Fruit fly (Drosophila melanogaster): ENCODE measurements around the gene CG11837.

The CG11837 gene

dm6 chr3R:29063921-29064460 lies 14.7 kb downstream of the CG11837 start (continued):
- TF ChIP-seq D (optimal IDR thresholded peaks at IDR 0.05) (peak; percentile 97), D (GFP tag; optimal IDR thresholded peaks at IDR 0.05) (no peak), CG17385 (GFP tag; optimal IDR thresholded peaks at IDR 0.05) (peak; percentile 19)

dm6 chr3R:29064682-29065100 lies 15.4 kb downstream of the CG11837 start:
- TF ChIP-seq shn (GFP tag; optimal IDR thresholded peaks at IDR 0.05) (no peak), CG14860 (GFP tag; IDR thresholded peaks at IDR 0.05; ENCODE audit: partially characterized antibody) (no peak), peb (GFP tag; IDR thresholded peaks at IDR 0.05) (no peak), kah (GFP tag; optimal IDR thresholded peaks at IDR 0.05) (no peak), lmd (GFP tag; IDR thresholded peaks at IDR 0.05) (no peak), crol (GFP tag; IDR thresholded peaks at IDR 0.05) (no peak), Ets97D (GFP tag; optimal IDR thresholded peaks at IDR 0.05) (no peak), slbo (GFP tag; IDR thresholded peaks at IDR 0.05) (no peak), Taf1 (GFP tag; IDR thresholded peaks at IDR 0.05) (no peak), ash1 (GFP tag; optimal IDR thresholded peaks at IDR 0.05) (no peak), CG15073 (GFP tag; optimal IDR thresholded peaks at IDR 0.05) (no peak), CG12236 (GFP tag; optimal IDR thresholded peaks at IDR 0.05) (no peak), cato (GFP tag; optimal IDR thresholded peaks at IDR 0.05; ENCODE audit: borderline replicate concordance) (no peak), CG18599 (GFP tag; optimal IDR thresholded peaks at IDR 0.05) (peak; percentile 36), CG4730 (GFP tag; IDR thresholded peaks at IDR 0.05) (no peak), wdn (GFP tag; IDR thresholded peaks at IDR 0.05) (no peak), esg (GFP tag; conservative IDR thresholded peaks at IDR 0.05) (no peak), ems (GFP tag; optimal IDR thresholded peaks at IDR 0.05) (no peak), yki (optimal IDR thresholded peaks at IDR 0.05) (peak; percentile 29), ttk (GFP tag; IDR thresholded peaks at IDR 0.05) (no peak), HLH54F (GFP tag; optimal IDR thresholded peaks at IDR 0.05) (no peak), salm (tag; optimal IDR thresholded peaks at IDR 0.05) (no peak), jumu (GFP tag; optimal IDR thresholded peaks at IDR 0.05) (no peak), ato (GFP tag; IDR thresholded peaks at IDR 0.05; ENCODE audit: partially characterized antibody) (no peak), CG16813 (GFP tag; IDR thresholded peaks at IDR 0.05; ENCODE audit: partially characterized antibody) (no peak), Awh (GFP tag; IDR thresholded peaks at IDR 0.05) (no peak), dati (GFP tag; IDR thresholded peaks at IDR 0.05) (no peak), Atf6 (GFP tag; IDR thresholded peaks at IDR 0.05) (no peak), CG3995 (GFP tag; optimal IDR thresholded peaks at IDR 0.05) (no peak), vfl (GFP tag; optimal IDR thresholded peaks at IDR 0.05) (no peak), gt (GFP tag; IDR thresholded peaks at IDR 0.05) (no peak), Hr39 (optimal IDR thresholded peaks at IDR 0.05) (no peak), unc-4 (GFP tag; IDR thresholded peaks at IDR 0.05; ENCODE audit: partially characterized antibody) (no peak), gcm (GFP tag; optimal IDR thresholded peaks at IDR 0.05) (no peak), Hr3 (GFP tag; optimal IDR thresholded peaks at IDR 0.05) (no peak), BtbVII (GFP tag; optimal IDR thresholded peaks at IDR 0.05) (no peak), cad (GFP tag; optimal IDR thresholded peaks at IDR 0.05) (no peak), Bgb (GFP tag; IDR thresholded peaks at IDR 0.05; ENCODE audit: partially characterized antibody) (no peak), CG7745 (tag; optimal IDR thresholded peaks at IDR 0.05) (peak; percentile 19), trh (GFP tag; optimal IDR thresholded peaks at IDR 0.05) (no peak), sim (GFP tag; IDR thresholded peaks at IDR 0.05) (no peak), Max (GFP tag; optimal IDR thresholded peaks at IDR 0.05) (no peak), CG10366 (GFP tag; IDR thresholded peaks at IDR 0.05) (no peak), usp (GFP tag; optimal IDR thresholded peaks at IDR 0.05) (no peak), so (GFP tag; IDR thresholded peaks at IDR 0.05) (no peak), Dref (GFP tag; IDR thresholded peaks at IDR 0.05) (no peak), CG30403 (GFP tag; optimal IDR thresholded peaks at IDR 0.05) (no peak), Pdp1 (GFP tag; optimal IDR thresholded peaks at IDR 0.05) (no peak), dimm (GFP tag; IDR thresholded peaks at IDR 0.05) (no peak)

Data from whole organism, embryonic.